Fruit fly (Drosophila melanogaster) whole organism, embryonic: Measurements from ENCODE around the gene dia.

Source experiments
- ATbp ChIP-seq: fragments of 200-800 bp; sonication (Bioruptor generic); optimal IDR thresholded peaks from 2 replicates; lab custom pipeline; 2017; ENCODE audit warnings: missing biosample characterization, mild to moderate bottlenecking, missing genetic modification characterization, missing genetic modification reagents
- Atf6 ChIP-seq: fragments of 200-800 bp; sonication (Bioruptor generic); IDR thresholded peaks from 2 replicates; pipeline ENCODE4 v1.3.6; 2022; ENCODE audit warnings: missing biosample characterization, missing genetic modification characterization
- Awh ChIP-seq: fragments of 200-800 bp; sonication (Bioruptor generic); IDR thresholded peaks from 2 replicates; pipeline ENCODE4, ENCODE4 v1.3.6; 2022; ENCODE audit warnings: missing biosample characterization, missing genetic modification characterization
- CG10209 ChIP-seq: fragments of 200-800 bp; sonication (Bioruptor generic); optimal IDR thresholded peaks from 3 replicates; lab custom pipeline; 2017; ENCODE audit warnings: missing biosample characterization, mild to moderate bottlenecking, missing genetic modification characterization, missing genetic modification reagents
- CG11093 ChIP-seq: fragments of 200-800 bp; sonication (Bioruptor generic); IDR thresholded peaks from 3 replicates; pipeline ENCODE4 v1.3.6; 2022; ENCODE audit warnings: missing biosample characterization, missing genetic modification characterization
- CG15479 ChIP-seq: fragments of 200-800 bp; sonication (Bioruptor generic); optimal IDR thresholded peaks from 3 replicates; lab custom pipeline; 2019; ENCODE audit warnings: missing biosample characterization, mild to moderate bottlenecking, missing genetic modification characterization, moderate library complexity
- CG18619 ChIP-seq: fragments of 200-800 bp; sonication (Bioruptor generic); optimal IDR thresholded peaks from 3 replicates; lab custom pipeline; 2017; ENCODE audit warnings: missing biosample characterization, mild to moderate bottlenecking, missing genetic modification characterization
- CG2199 ChIP-seq: fragments of 200-800 bp; sonication (Bioruptor generic); IDR thresholded peaks from 3 replicates; pipeline ENCODE4 v1.3.6; 2022; ENCODE audit warnings: missing biosample characterization, missing genetic modification characterization
- CG30020 ChIP-seq: fragments of 200-800 bp; optimal IDR thresholded peaks from 2 replicates; lab custom pipeline; 2019; ENCODE audit warnings: missing biosample characterization, mild to moderate bottlenecking, missing genetic modification characterization, moderate library complexity
- CG3847 ChIP-seq: fragments of 200-800 bp; sonication (Bioruptor generic); IDR thresholded peaks from 2 replicates; pipeline ENCODE4 v1.3.6; 2022; ENCODE audit warnings: missing biosample characterization, missing genetic modification characterization
- CG4360 ChIP-seq: fragments of 200-800 bp; sonication (Bioruptor generic); IDR thresholded peaks from 2 replicates; pipeline ENCODE4 v1.3.6; 2022; ENCODE audit warnings: missing biosample characterization, missing genetic modification characterization
- CG6654 ChIP-seq: fragments of 200-800 bp; sonication (Bioruptor generic); optimal IDR thresholded peaks from 2 replicates; lab custom pipeline; 2017; ENCODE audit warnings: missing biosample characterization, mild to moderate bottlenecking, missing genetic modification characterization
- CG8944 ChIP-seq: fragments of 200-800 bp; sonication (Bioruptor generic); optimal IDR thresholded peaks from 3 replicates; lab custom pipeline; 2016; ENCODE audit warnings: missing biosample characterization, missing genetic modification characterization
- CoRest ChIP-seq: fragments of 200-800 bp; sonication (Bioruptor generic); optimal IDR thresholded peaks from 3 replicates; lab custom pipeline; 2018; ENCODE audit warnings: missing biosample characterization, mild to moderate bottlenecking, missing genetic modification characterization, moderate library complexity
- Ets97D ChIP-seq: fragments of 200-800 bp; sonication (Bioruptor generic); optimal IDR thresholded peaks from 3 replicates; lab custom pipeline; 2016; ENCODE audit warnings: missing biosample characterization, missing genetic modification characterization
- Hey ChIP-seq: fragments of 200-800 bp; sonication (Bioruptor generic); optimal IDR thresholded peaks from 3 replicates; lab custom pipeline; 2018; ENCODE audit warnings: missing biosample characterization, mild to moderate bottlenecking, missing genetic modification characterization
- Lpt ChIP-seq: fragments of >200 bp; optimal IDR thresholded peaks from 2 replicates; lab custom pipeline; 2018; ENCODE audit warnings: missing biosample characterization, missing genetic modification characterization
- Med ChIP-seq: fragments of 200-800 bp; sonication (Bioruptor generic); peaks from one replicate; lab custom pipeline; 2016; ENCODE audit warnings: missing biosample characterization, missing genetic modification characterization, mild to moderate bottlenecking, inconsistent platforms, moderate library complexity
- Nf-YC ChIP-seq: fragments of 200-800 bp; optimal IDR thresholded peaks from 3 replicates; lab custom pipeline; 2019; ENCODE audit warnings: missing biosample characterization, mild to moderate bottlenecking, missing genetic modification characterization, moderate library complexity
- Pdp1 ChIP-seq, 2 experiments: fragments of 200-800 bp; sonication (Bioruptor generic); optimal IDR thresholded peaks; 3 replicates each; lab custom pipeline; 2016; ENCODE audit warnings: missing biosample characterization in 2 of 2, missing genetic modification characterization in 2 of 2, mild to moderate bottlenecking in 1 of 2, moderate library complexity in 1 of 2
- Rx ChIP-seq: fragments of 200-800 bp; sonication (Bioruptor generic); IDR thresholded peaks from 2 replicates; pipeline ENCODE4 v1.3.6; 2022; ENCODE audit warnings: missing biosample characterization, missing genetic modification characterization
- ara ChIP-seq: fragments of 200-800 bp; sonication (Bioruptor generic); IDR thresholded peaks from 2 replicates; pipeline ENCODE4 v1.3.6; 2022; ENCODE audit warnings: missing biosample characterization, missing genetic modification characterization
- ash1 ChIP-seq: fragments of 200-800 bp; sonication (Bioruptor generic); optimal IDR thresholded peaks from 2 replicates; lab custom pipeline; 2018; ENCODE audit warnings: missing biosample characterization, mild to moderate bottlenecking, missing genetic modification characterization
- bigmax ChIP-seq: fragments of 200-800 bp; sonication (Bioruptor generic); optimal IDR thresholded peaks from 2 replicates; lab custom pipeline; 2018; ENCODE audit warnings: missing biosample characterization, mild to moderate bottlenecking, missing genetic modification characterization
- cad ChIP-seq: fragments of >200 bp; optimal IDR thresholded peaks from 2 replicates; lab custom pipeline; 2017; ENCODE audit warnings: missing biosample characterization, missing genetic modification characterization
- dan ChIP-seq: fragments of 200-800 bp; sonication (Bioruptor generic); IDR thresholded peaks from 2 replicates; pipeline ENCODE4 v1.3.6; 2022; ENCODE audit warnings: missing biosample characterization, missing genetic modification characterization
- exex ChIP-seq: fragments of 200-800 bp; sonication (Bioruptor generic); optimal IDR thresholded peaks from 4 replicates; lab custom pipeline; 2018; ENCODE audit warnings: missing biosample characterization, mild to moderate bottlenecking, missing genetic modification characterization, moderate library complexity
- gce ChIP-seq: fragments of 200-800 bp; sonication (Bioruptor generic); IDR thresholded peaks from 3 replicates; pipeline ENCODE4 v1.3.6; 2022; ENCODE audit warnings: missing biosample characterization, missing genetic modification characterization
- grn ChIP-seq: fragments of 200-800 bp; sonication (Bioruptor generic); optimal IDR thresholded peaks from 3 replicates; lab custom pipeline; 2017; ENCODE audit warnings: missing biosample characterization, missing genetic modification characterization
- kay ChIP-seq: fragments of 200-800 bp; sonication (Bioruptor generic); optimal IDR thresholded peaks from 2 replicates; lab custom pipeline; 2016; ENCODE audit warnings: missing biosample characterization, missing genetic modification characterization
- mam ChIP-seq: fragments of 200-800 bp; sonication (Bioruptor generic); optimal IDR thresholded peaks from 3 replicates; lab custom pipeline; 2016; ENCODE audit warnings: missing biosample characterization, missing genetic modification characterization
- nau ChIP-seq: fragments of 200-800 bp; sonication (Bioruptor generic); optimal IDR thresholded peaks from 3 replicates; lab custom pipeline; 2017; ENCODE audit warnings: missing biosample characterization, mild to moderate bottlenecking, missing genetic modification characterization, missing genetic modification reagents
- nmo ChIP-seq: fragments of 200-800 bp; sonication (Bioruptor generic); optimal IDR thresholded peaks from 2 replicates; lab custom pipeline; 2018; ENCODE audit warnings: missing biosample characterization, mild to moderate bottlenecking, missing genetic modification characterization, moderate library complexity
- oc ChIP-seq: fragments of 200-800 bp; sonication (Bioruptor generic); optimal IDR thresholded peaks from 2 replicates; lab custom pipeline; 2018; ENCODE audit warnings: missing biosample characterization, mild to moderate bottlenecking, missing genetic modification characterization, moderate library complexity
- pan ChIP-seq, 4 experiments: fragments of >200 bp in 3 of 4; fragments of 200-800 bp in 1 of 4; sonication (Bioruptor generic) in 1 of 4; optimal IDR thresholded peaks in 3 of 4; IDR thresholded peaks in 1 of 4; 2 replicates each; pipeline versions ENCODE4 v1.3.6 to Lab custom; 2017 to 2022; ENCODE audit warnings: missing biosample characterization in 2 of 4, missing genetic modification characterization in 2 of 4, mixed read lengths in 1 of 4
- sob ChIP-seq: fragments of 200-800 bp; sonication (Bioruptor generic); IDR thresholded peaks from 2 replicates; pipeline ENCODE4 v1.3.6; 2022; ENCODE audit warnings: missing biosample characterization, missing genetic modification characterization
- sqz ChIP-seq: fragments of 200-800 bp; sonication (Bioruptor generic); optimal IDR thresholded peaks from 3 replicates; lab custom pipeline; 2018; ENCODE audit warnings: missing biosample characterization, mild to moderate bottlenecking, missing genetic modification characterization
- sr ChIP-seq: fragments of 200-800 bp; sonication (Bioruptor generic); IDR thresholded peaks from 3 replicates; pipeline ENCODE4 v1.3.6; 2022; ENCODE audit warnings: missing biosample characterization, missing genetic modification characterization
- sug ChIP-seq: fragments of 200-800 bp; optimal IDR thresholded peaks from 2 replicates; lab custom pipeline; 2019; ENCODE audit warnings: missing biosample characterization, mild to moderate bottlenecking, missing genetic modification characterization, moderate library complexity
- z ChIP-seq: fragments of 200-800 bp; sonication (Bioruptor generic); IDR thresholded peaks from 3 replicates; pipeline ENCODE4 v1.3.6; 2022; ENCODE audit warnings: missing biosample characterization, missing genetic modification characterization

dia gene

DNA sequence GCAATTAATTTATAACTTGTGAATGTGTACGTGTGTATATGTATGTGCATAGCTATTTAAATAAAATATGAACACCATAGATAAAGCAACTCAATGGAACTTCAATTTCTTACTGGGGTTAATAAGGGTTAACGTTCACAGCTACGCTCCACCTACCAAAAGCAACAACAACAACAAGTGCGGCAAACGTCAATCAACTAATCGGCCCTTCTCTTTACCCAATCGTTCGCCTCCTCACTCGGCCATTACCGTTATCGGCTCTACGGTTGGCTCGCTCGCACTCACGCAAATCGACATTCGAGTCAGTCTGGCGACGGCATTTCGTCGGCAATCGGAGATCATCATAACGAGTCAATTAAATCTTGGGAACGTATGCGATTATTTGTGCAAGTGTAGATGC, 25.1 kb downstream of the dia start (continued):
- no peak for TF ChIP-seq sr (GFP tag; lab: Robert Waterston, UW)
- peak; percentile 81 for TF ChIP-seq ash1 (GFP tag; lab: Kevin White, UChicago)
- TF ChIP-seq CG6654, result no peak
- peak; percentile 32 for TF ChIP-seq oc (tag; lab: Kevin White, UChicago)
- TF ChIP-seq Nf-YC (tag; lab: Kevin White, UChicago), result peak; percentile 97
- 0 out of 2 replicates have a peak, but pooled peaks have one; percentile 19 for TF ChIP-seq Atf6 (GFP tag; lab: Robert Waterston, UW)
- peak; percentile 26 for TF ChIP-seq CoRest
- no peak for TF ChIP-seq CG8944 (GFP tag; lab: Kevin White, UChicago)
- no peak for TF ChIP-seq bigmax (GFP tag; lab: Kevin White, UChicago)
- TF ChIP-seq CG3847, result 0 out of 2 replicates have a peak, but pooled peaks have one; percentile 18
- TF ChIP-seq mam (GFP tag; lab: Kevin White, UChicago), result no peak
- TF ChIP-seq sob (GFP tag; lab: Robert Waterston, UW), result peak; percentile 7; the same call in 1 of the 2 replicates
- no peak for TF ChIP-seq pan (optimal IDR thresholded peaks at IDR 0.05; lab: Kevin White, UChicago)
- TF ChIP-seq pan (GFP tag; optimal IDR thresholded peaks at IDR 0.05 in 1 of 2, IDR thresholded peaks at IDR 0.05 in 1 of 2), result peak in 1 of 2 experiments; percentile 79
- TF ChIP-seq z, result peak; percentile 68; the same call in 1 of the 3 replicates
- TF ChIP-seq kay (GFP tag; lab: Kevin White, UChicago), result no peak
- TF ChIP-seq ara (GFP tag; lab: Robert Waterston, UW), result 0 out of 2 replicates have a peak, but pooled peaks have one; percentile 27
- TF ChIP-seq nau (GFP tag; lab: Kevin White, UChicago), result no peak
- peak; percentile 98 for TF ChIP-seq CG4360
- TF ChIP-seq CG2199, result 0 out of 3 replicates have a peak, but pooled peaks have one; percentile 21
- peak; percentile 73 for TF ChIP-seq grn
- TF ChIP-seq exex, result peak; percentile 59
- peak; percentile 75 for TF ChIP-seq Med (GFP tag; lab: Kevin White, UChicago)
- TF ChIP-seq Ets97D (GFP tag; lab: Kevin White, UChicago), result no peak
- TF ChIP-seq CG10209, result no peak
- no peak for TF ChIP-seq CG30020
- TF ChIP-seq Pdp1 (GFP tag; optimal IDR thresholded peaks at IDR 0.05; lab: Kevin White, UChicago), result peak in 1 of 2 experiments; percentile 1
- no peak for TF ChIP-seq gce (GFP tag; lab: Robert Waterston, UW)
- TF ChIP-seq Awh (GFP tag; lab: Robert Waterston, UW), result 0 out of 2 replicates have a peak, but pooled peaks have one; percentile 12
- peak; percentile 50 for TF ChIP-seq CG15479 (GFP tag; lab: Kevin White, UChicago)

DNA sequence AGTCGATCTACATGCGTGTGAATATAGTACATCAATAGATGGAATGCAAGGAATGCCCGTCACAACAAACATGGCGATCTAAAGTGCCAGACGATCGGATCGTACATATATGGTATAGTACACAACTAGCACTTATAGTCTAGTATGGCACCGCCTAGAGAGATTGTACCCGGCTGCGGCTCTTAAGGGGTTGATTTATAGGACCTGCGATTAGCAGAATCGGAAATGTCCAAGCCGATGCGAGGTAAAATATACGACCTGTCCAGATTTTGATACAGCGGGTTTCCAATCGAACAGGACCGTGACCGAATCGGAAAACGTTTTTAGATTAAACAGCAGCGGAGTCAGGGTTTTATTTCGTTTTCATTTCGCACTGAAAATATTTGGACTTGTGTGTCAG, 26.0 kb downstream of the dia start:
- no peak for TF ChIP-seq sqz (GFP tag; lab: Kevin White, UChicago)
- no peak for TF ChIP-seq CG15479 (GFP tag; lab: Kevin White, UChicago)
- no peak for TF ChIP-seq CG11093 (GFP tag; lab: Robert Waterston, UW)
- TF ChIP-seq exex, result peak; percentile 52
- TF ChIP-seq Nf-YC (tag; lab: Kevin White, UChicago), result no peak
- peak; percentile 16 for TF ChIP-seq sug (tag; lab: Kevin White, UChicago)
- peak; percentile 5 for TF ChIP-seq Hey (tag; lab: Kevin White, UChicago)
- TF ChIP-seq, all 482 proteins: peak for 3

DNA sequence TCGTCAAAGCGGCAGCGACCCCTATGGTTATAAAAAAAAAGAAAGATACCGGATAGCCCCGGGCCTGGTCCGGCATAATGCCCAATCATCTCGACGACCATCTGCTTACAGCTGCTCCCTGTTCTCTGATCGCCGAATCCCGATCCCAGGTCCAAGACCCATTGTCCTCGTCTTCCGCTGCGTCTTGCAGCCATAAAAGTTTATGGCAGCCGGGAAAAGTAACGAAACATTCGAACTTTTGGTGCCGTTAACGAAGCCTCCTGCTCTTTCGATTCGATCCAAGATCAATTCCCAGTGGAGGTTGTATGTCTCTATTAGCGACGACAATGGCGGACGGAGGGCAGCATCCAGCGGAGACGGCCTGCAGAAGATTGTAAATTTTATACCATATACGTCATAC, 27.4 kb downstream of the dia start:
- no peak for TF ChIP-seq ash1 (GFP tag; lab: Kevin White, UChicago)
- TF ChIP-seq z, result no peak
- TF ChIP-seq Lpt (GFP tag; lab: Kevin White, UChicago), result no peak
- no peak for TF ChIP-seq nmo (GFP tag; lab: Kevin White, UChicago)
- no peak for TF ChIP-seq CG18619 (GFP tag; lab: Kevin White, UChicago)
- no peak for TF ChIP-seq Rx
- no peak for TF ChIP-seq dan (GFP tag; lab: Robert Waterston, UW)
- peak; percentile 95 for TF ChIP-seq cad
- no peak for TF ChIP-seq ATbp (GFP tag; lab: Kevin White, UChicago)
